Fruit fly (Drosophila melanogaster) whole organism, adult: ENCODE measurements around the gene Sap47.

ENCODE experiments used
- CG11617 ChIP-seq: fragments of 200-800 bp; sonication (Bioruptor generic); optimal IDR thresholded peaks from 2 replicates; lab custom pipeline; 2017; ENCODE audit warnings: mild to moderate bottlenecking, missing biosample characterization, missing genetic modification reagents, missing genetic modification characterization
- CG14711 ChIP-seq: fragments of 200-800 bp; sonication (Bioruptor generic); optimal IDR thresholded peaks from 2 replicates; lab custom pipeline; 2018; ENCODE audit warnings: missing biosample characterization, mild to moderate bottlenecking, missing genetic modification characterization, moderate library complexity
- ovo ChIP-seq: fragments of 200-800 bp; sonication (Bioruptor generic); optimal IDR thresholded peaks from 2 replicates; lab custom pipeline; 2016; ENCODE audit warnings: missing biosample characterization, missing genetic modification characterization

DNA sequence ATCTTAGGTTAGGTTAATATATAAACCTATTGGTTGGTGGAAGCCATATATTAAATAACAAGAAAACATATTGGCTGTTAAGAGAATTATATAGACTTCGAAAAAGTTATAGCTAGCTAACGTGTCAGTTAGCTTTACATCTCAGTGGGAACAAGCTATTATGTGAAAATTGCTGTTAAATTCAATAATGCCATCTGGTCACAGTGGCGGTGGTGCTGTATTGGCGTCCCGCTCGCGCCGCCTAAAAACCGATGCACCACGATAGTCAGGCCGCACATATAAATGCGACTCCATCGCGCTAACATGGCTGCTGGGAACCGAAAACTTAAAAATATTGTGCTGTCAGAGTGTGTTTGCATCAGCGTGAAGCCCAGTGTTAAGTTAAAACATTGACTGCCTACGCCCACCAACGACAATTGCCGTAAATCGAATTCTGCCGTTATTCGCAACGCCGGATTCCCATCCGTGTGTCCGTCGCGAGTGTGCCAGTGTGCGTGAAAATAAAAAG is 38.1 kb downstream of the Sap47 start, which contains the start of gene Hel89B:
- peak; percentile 54 for TF ChIP-seq CG11617 (GFP tag; lab: Kevin White, UChicago)
- TF ChIP-seq ovo (GFP tag; lab: Kevin White, UChicago): peak; percentile 9
- TF ChIP-seq CG14711 (tag; lab: Kevin White, UChicago): peak; percentile 33
